Worm (Caenorhabditis elegans): ENCODE measurements around the gene egg-1.

Gene egg-1

ce11 chrIII:5727827-5728226 is at the start of gene egg-1:
TSS of gene egg-1 (plus strand) at chrIII:5728180.
- no peak for TF ChIP-seq ccch-3 (GFP tag; optimal IDR thresholded peaks at IDR 0.05)
- no peak for TF ChIP-seq pha-4 (tag; optimal IDR thresholded peaks at IDR 0.05)
- peak; percentile 95 for TF ChIP-seq dpl-1 (GFP tag; optimal IDR thresholded peaks at IDR 0.05)
- no peak for TF ChIP-seq mel-28 (tag; optimal IDR thresholded peaks at IDR 0.05; ENCODE audit: borderline replicate concordance)
- TF ChIP-seq F22D6.2 (tag; optimal IDR thresholded peaks at IDR 0.05): no peak
- no peak for TF ChIP-seq attf-5 (GFP tag; optimal IDR thresholded peaks at IDR 0.05)
- TF ChIP-seq sptf-2 (GFP tag; optimal IDR thresholded peaks at IDR 0.05): no peak
- peak; percentile 98 for TF ChIP-seq xnd-1 (tag; optimal IDR thresholded peaks at IDR 0.05)
- no peak for TF ChIP-seq tbx-9 (tag; optimal IDR thresholded peaks at IDR 0.05; ENCODE audit: borderline replicate concordance)
- TF ChIP-seq fkh-3 (tag; optimal IDR thresholded peaks at IDR 0.05): no peak
- peak; percentile 40 for TF ChIP-seq snpc-4 (GFP tag; optimal IDR thresholded peaks at IDR 0.05)
- TF ChIP-seq snpc-4 (tag; optimal IDR thresholded peaks at IDR 0.05): peak in 3 of 4 experiments; percentile 8 to 60 (median 59)
- TF ChIP-seq dpff-1 (tag; optimal IDR thresholded peaks at IDR 0.05): no peak
- TF ChIP-seq F37B4.10 (GFP tag; IDR thresholded peaks at IDR 0.05): no peak
- TF ChIP-seq madf-8 (GFP tag; conservative IDR thresholded peaks at IDR 0.05): peak; percentile 95
- TF ChIP-seq nhr-27 (tag; optimal IDR thresholded peaks at IDR 0.05): no peak
- no peak for TF ChIP-seq egrh-3 (GFP tag; IDR thresholded peaks at IDR 0.05)
- no peak for TF ChIP-seq lag-1 (GFP tag; IDR thresholded peaks at IDR 0.05)
- peak; percentile 75 for TF ChIP-seq unc-130 (GFP tag; optimal IDR thresholded peaks at IDR 0.05)
- no peak for TF ChIP-seq T07F8.4 (tag; optimal IDR thresholded peaks at IDR 0.05)
- TF ChIP-seq him-1 (tag; optimal IDR thresholded peaks at IDR 0.05): peak; percentile 85
- TF ChIP-seq snpc-3.4 (tag; optimal IDR thresholded peaks at IDR 0.05): peak; percentile 93
- TF ChIP-seq Y79H2A.3 (GFP tag; conservative IDR thresholded peaks at IDR 0.05): peak; percentile 50; the same call in 1 of the 2 replicates
- TF ChIP-seq tlf-1 (GFP tag; optimal IDR thresholded peaks at IDR 0.05): peak; percentile 90
- no peak for TF ChIP-seq F57A8.1 (GFP tag; optimal IDR thresholded peaks at IDR 0.05)
- TF ChIP-seq ama-1 (optimal IDR thresholded peaks at IDR 0.05): no peak
- TF ChIP-seq ama-1 (GFP tag; optimal IDR thresholded peaks at IDR 0.05): no peak
- peak; percentile 89 for TF ChIP-seq hsf-1 (GFP tag; IDR thresholded peaks at IDR 0.05)
- no peak for TF ChIP-seq sea-2 (GFP tag; IDR thresholded peaks at IDR 0.05)
- no peak for TF ChIP-seq F10E7.11 (tag; optimal IDR thresholded peaks at IDR 0.05)
- TF ChIP-seq B0336.3 (GFP tag; IDR thresholded peaks at IDR 0.05): peak; percentile 78
- no peak for TF ChIP-seq unc-62 (GFP tag; optimal IDR thresholded peaks at IDR 0.05)
- no peak for TF ChIP-seq let-526 (GFP tag; IDR thresholded peaks at IDR 0.05)
- TF ChIP-seq mxl-1 (tag; optimal IDR thresholded peaks at IDR 0.05): no peak
- TF ChIP-seq K12H6.12 (tag; optimal IDR thresholded peaks at IDR 0.05): no peak
- no peak; the same call in 1 of the 2 replicates for TF ChIP-seq C17E4.6 (GFP tag; IDR thresholded peaks at IDR 0.05)
- TF ChIP-seq lin-35 (GFP tag; optimal IDR thresholded peaks at IDR 0.05): peak in 2 of 3 experiments; percentile 51 to 62
- TF ChIP-seq F23B12.7 (tag; optimal IDR thresholded peaks at IDR 0.05; ENCODE audit: insufficient read depth): peak; percentile 75
- TF ChIP-seq Y53F4B.3 (GFP tag; IDR thresholded peaks at IDR 0.05): 0 out of 2 replicates have a peak, but pooled peaks have one; percentile 17
- TF ChIP-seq Y53G8AR.9 (GFP tag; conservative IDR thresholded peaks at IDR 0.05): peak; percentile 44; the same call in 1 of the 2 replicates
- TF ChIP-seq tbp1 (GFP tag; optimal IDR thresholded peaks at IDR 0.05): peak; percentile 65
- no peak for TF ChIP-seq let-607 (tag; optimal IDR thresholded peaks at IDR 0.05)
- TF ChIP-seq madf-10 (tag; optimal IDR thresholded peaks at IDR 0.05): no peak
- peak; percentile 70; the same call in 1 of the 2 replicates for TF ChIP-seq aptf-2 (GFP tag; conservative IDR thresholded peaks at IDR 0.05)
- TF ChIP-seq pbrm-1 (GFP tag; IDR thresholded peaks at IDR 0.05): peak; percentile 67
- peak; percentile 98 for TF ChIP-seq F33H1.4 (GFP tag; IDR thresholded peaks at IDR 0.05)
- TF ChIP-seq K11D2.4 (GFP tag; IDR thresholded peaks at IDR 0.05): no peak
- no peak for TF ChIP-seq T26A5.8 (tag; optimal IDR thresholded peaks at IDR 0.05)
- TF ChIP-seq nfya-2 (GFP tag; IDR thresholded peaks at IDR 0.05): no peak
- TF ChIP-seq hlh-12 (tag; optimal IDR thresholded peaks at IDR 0.05): no peak
